Fruit fly (Drosophila melanogaster) whole organism, embryonic: ENCODE data around the gene CG34117.

Experiments
- Bdp1 ChIP-seq: fragments of 200-800 bp; sonication (Bioruptor generic); optimal IDR thresholded peaks from 3 replicates; lab custom pipeline; 2016; ENCODE audit warnings: missing biosample characterization, missing genetic modification characterization
- CG10209 ChIP-seq: fragments of 200-800 bp; sonication (Bioruptor generic); optimal IDR thresholded peaks from 3 replicates; lab custom pipeline; 2017; ENCODE audit warnings: missing biosample characterization, mild to moderate bottlenecking, missing genetic modification characterization, missing genetic modification reagents
- CG10431 ChIP-seq: fragments of 200-800 bp; sonication (Bioruptor generic); optimal IDR thresholded peaks from 3 replicates; lab custom pipeline; 2018; ENCODE audit warnings: missing biosample characterization, mild to moderate bottlenecking, missing genetic modification characterization
- CG11093 ChIP-seq: fragments of 200-800 bp; sonication (Bioruptor generic); IDR thresholded peaks from 3 replicates; pipeline ENCODE4 v1.3.6; 2022; ENCODE audit warnings: missing biosample characterization, missing genetic modification characterization
- CG11247 ChIP-seq: fragments of 200-800 bp; sonication (Bioruptor generic); IDR thresholded peaks from 2 replicates; pipeline ENCODE4 v1.3.6; 2022; ENCODE audit warnings: missing biosample characterization, missing genetic modification characterization
- CG11504 ChIP-seq: fragments of 200-800 bp; sonication (Bioruptor generic); optimal IDR thresholded peaks from 3 replicates; lab custom pipeline; 2019; ENCODE audit warnings: missing biosample characterization, mild to moderate bottlenecking, missing genetic modification characterization, moderate library complexity
- CG13287 ChIP-seq: fragments of 200-800 bp; sonication (Bioruptor generic); IDR thresholded peaks from 2 replicates; pipeline ENCODE4 v1.3.6; 2022; ENCODE audit warnings: missing biosample characterization, missing genetic modification characterization; ENCODE audit not compliant: partially characterized antibody
- CG13424 ChIP-seq: fragments of 200-800 bp; sonication (Bioruptor generic); optimal IDR thresholded peaks from 2 replicates; lab custom pipeline; 2019; ENCODE audit warnings: missing biosample characterization, mild to moderate bottlenecking, missing genetic modification characterization, moderate library complexity
- CG15514 ChIP-seq: fragments of 200-800 bp; sonication (Bioruptor generic); optimal IDR thresholded peaks from 3 replicates; lab custom pipeline; 2017; ENCODE audit warnings: missing biosample characterization, missing genetic modification characterization, mild to moderate bottlenecking, moderate library complexity, missing genetic modification reagents
- CG1603 ChIP-seq: fragments of 200-800 bp; sonication (Bioruptor generic); optimal IDR thresholded peaks from 2 replicates; lab custom pipeline; 2019; ENCODE audit warnings: missing biosample characterization, mild to moderate bottlenecking, missing genetic modification characterization, moderate library complexity
- CG17912 ChIP-seq: fragments of 200-800 bp; sonication (Bioruptor generic); optimal IDR thresholded peaks from 2 replicates; lab custom pipeline; 2018; ENCODE audit warnings: missing biosample characterization, mild to moderate bottlenecking, missing genetic modification characterization
- CG1832 ChIP-seq: fragments of 200-800 bp; sonication (Bioruptor generic); optimal IDR thresholded peaks from 2 replicates; lab custom pipeline; 2017; ENCODE audit warnings: missing biosample characterization, mild to moderate bottlenecking, missing genetic modification characterization, inconsistent platforms
- CG2129 ChIP-seq: fragments of 200-800 bp; sonication (Bioruptor generic); IDR thresholded peaks from 2 replicates; pipeline ENCODE4 v1.3.6; 2022; ENCODE audit warnings: missing biosample characterization, missing genetic modification characterization; ENCODE audit not compliant: partially characterized antibody
- CG2875 ChIP-seq: fragments of 200-800 bp; sonication (Bioruptor generic); optimal IDR thresholded peaks from 2 replicates; lab custom pipeline; 2017; ENCODE audit warnings: missing biosample characterization, mild to moderate bottlenecking, missing genetic modification characterization, missing genetic modification reagents
- CG3163 ChIP-seq: fragments of 200-800 bp; sonication (Bioruptor generic); optimal IDR thresholded peaks from 3 replicates; lab custom pipeline; 2016; ENCODE audit warnings: missing biosample characterization, missing genetic modification characterization
- CG5245 ChIP-seq: fragments of 200-800 bp; sonication (Bioruptor generic); optimal IDR thresholded peaks from 3 replicates; lab custom pipeline; 2016; ENCODE audit warnings: missing biosample characterization, missing genetic modification characterization
- CG8388 ChIP-seq: fragments of 200-800 bp; sonication (Bioruptor generic); optimal IDR thresholded peaks from 2 replicates; lab custom pipeline; 2019; ENCODE audit warnings: missing biosample characterization, mild to moderate bottlenecking, missing genetic modification characterization, moderate library complexity
- Dref ChIP-seq: fragments of 200-800 bp; sonication (Bioruptor generic); IDR thresholded peaks from 2 replicates; pipeline ENCODE4 v1.3.6; 2022; ENCODE audit warnings: missing biosample characterization, missing genetic modification characterization
- Drgx ChIP-seq: fragments of 200-800 bp; sonication (Bioruptor generic); IDR thresholded peaks from 2 replicates; pipeline ENCODE4 v1.3.6; 2022; ENCODE audit warnings: missing biosample characterization, missing genetic modification characterization
- Hand ChIP-seq: fragments of 200-800 bp; sonication (Bioruptor generic); optimal IDR thresholded peaks from 2 replicates; lab custom pipeline; 2017; ENCODE audit warnings: mild to moderate bottlenecking, missing biosample characterization, missing genetic modification reagents, missing genetic modification characterization
- Jarid2 ChIP-seq: fragments of 200-800 bp; sonication (Bioruptor generic); optimal IDR thresholded peaks from 3 replicates; lab custom pipeline; 2017; ENCODE audit warnings: mild to moderate bottlenecking, missing biosample characterization, missing genetic modification reagents, missing genetic modification characterization
- Lpt ChIP-seq: fragments of >200 bp; optimal IDR thresholded peaks from 2 replicates; lab custom pipeline; 2018; ENCODE audit warnings: missing biosample characterization, missing genetic modification characterization
- Nf-YB ChIP-seq: fragments of 200-800 bp; sonication (Bioruptor generic); optimal IDR thresholded peaks from 3 replicates; lab custom pipeline; 2019; ENCODE audit warnings: missing biosample characterization, mild to moderate bottlenecking, missing genetic modification characterization, moderate library complexity
- Optix ChIP-seq: fragments of 200-800 bp; sonication (Bioruptor generic); IDR thresholded peaks from 3 replicates; pipeline ENCODE4 v1.3.6; 2022; ENCODE audit warnings: missing biosample characterization, missing genetic modification characterization
- PHDP ChIP-seq: fragments of 200-800 bp; sonication (Bioruptor generic); optimal IDR thresholded peaks from 3 replicates; lab custom pipeline; 2018; ENCODE audit warnings: missing biosample characterization, mild to moderate bottlenecking, missing genetic modification characterization, moderate library complexity
- Six4 ChIP-seq: fragments of 200-800 bp; sonication (Bioruptor generic); optimal IDR thresholded peaks from 2 replicates; lab custom pipeline; 2016; ENCODE audit warnings: missing biosample characterization, missing genetic modification characterization
- ara ChIP-seq: fragments of 200-800 bp; sonication (Bioruptor generic); IDR thresholded peaks from 2 replicates; pipeline ENCODE4 v1.3.6; 2022; ENCODE audit warnings: missing biosample characterization, missing genetic modification characterization
- bcd ChIP-seq: fragments of 200-800 bp; sonication (Bioruptor generic); optimal IDR thresholded peaks from 2 replicates; lab custom pipeline; 2017; ENCODE audit warnings: missing biosample characterization, mild to moderate bottlenecking, missing genetic modification characterization
- br ChIP-seq: fragments of >200 bp; optimal IDR thresholded peaks from 2 replicates; lab custom pipeline; 2017
- btn ChIP-seq: fragments of 200-800 bp; sonication (Bioruptor generic); optimal IDR thresholded peaks from 2 replicates; lab custom pipeline; 2016; ENCODE audit warnings: missing biosample characterization, missing genetic modification characterization
- dmrt11E ChIP-seq: fragments of 200-800 bp; sonication (Bioruptor generic); optimal IDR thresholded peaks from 3 replicates; lab custom pipeline; 2018; ENCODE audit warnings: missing biosample characterization, mild to moderate bottlenecking, missing genetic modification characterization, moderate library complexity
- ewg ChIP-seq: fragments of 200-800 bp; sonication (Bioruptor generic); optimal IDR thresholded peaks from 3 replicates; lab custom pipeline; 2017; ENCODE audit warnings: mild to moderate bottlenecking, missing biosample characterization, missing genetic modification reagents, missing genetic modification characterization
- fu2 ChIP-seq: fragments of 200-800 bp; sonication (Bioruptor generic); optimal IDR thresholded peaks from 2 replicates; lab custom pipeline; 2016; ENCODE audit warnings: missing biosample characterization, missing genetic modification characterization
- gt ChIP-seq: fragments of 200-800 bp; sonication (Bioruptor generic); IDR thresholded peaks from 2 replicates; pipeline ENCODE4 v1.3.6; 2022; ENCODE audit warnings: missing biosample characterization, missing genetic modification characterization
- hb ChIP-seq: fragments of 200-800 bp; sonication (Bioruptor generic); IDR thresholded peaks from 3 replicates; pipeline ENCODE4 v1.3.6; 2022; ENCODE audit warnings: missing biosample characterization, missing genetic modification characterization; ENCODE audit not compliant: partially characterized antibody
- jigr1 ChIP-seq: fragments of 200-800 bp; sonication (Bioruptor generic); IDR thresholded peaks from 3 replicates; pipeline ENCODE4 v1.3.6; 2022; ENCODE audit warnings: missing biosample characterization, missing genetic modification characterization
- lbe ChIP-seq: fragments of 200-800 bp; sonication (Bioruptor generic); optimal IDR thresholded peaks from 2 replicates; lab custom pipeline; 2016; ENCODE audit warnings: missing biosample characterization, mild to moderate bottlenecking, missing genetic modification characterization
- mam ChIP-seq: fragments of 200-800 bp; sonication (Bioruptor generic); optimal IDR thresholded peaks from 3 replicates; lab custom pipeline; 2016; ENCODE audit warnings: missing biosample characterization, missing genetic modification characterization
- pum ChIP-seq: fragments of 200-800 bp; sonication (Bioruptor generic); optimal IDR thresholded peaks from 2 replicates; lab custom pipeline; 2016; ENCODE audit warnings: missing biosample characterization, missing genetic modification characterization
- ro ChIP-seq: fragments of 200-800 bp; sonication (Bioruptor generic); IDR thresholded peaks from 2 replicates; pipeline ENCODE4 v1.3.6; 2022; ENCODE audit warnings: missing biosample characterization, missing genetic modification characterization
- shn ChIP-seq: fragments of 200-800 bp; sonication (Bioruptor generic); optimal IDR thresholded peaks from 3 replicates; lab custom pipeline; 2016; ENCODE audit warnings: missing biosample characterization, missing genetic modification characterization
- slou ChIP-seq: fragments of 200-800 bp; sonication (Bioruptor generic); optimal IDR thresholded peaks from 3 replicates; lab custom pipeline; 2016; ENCODE audit warnings: missing biosample characterization, missing genetic modification characterization
- ssp ChIP-seq: fragments of 200-800 bp; sonication (Bioruptor generic); IDR thresholded peaks from 2 replicates; pipeline ENCODE4 v1.3.6; 2022; ENCODE audit warnings: missing biosample characterization, missing genetic modification characterization
- stc ChIP-seq: fragments of 200-800 bp; sonication (Bioruptor generic); IDR thresholded peaks from 2 replicates; pipeline ENCODE4 v1.3.6; 2022; ENCODE audit warnings: missing biosample characterization, missing genetic modification characterization
- tll ChIP-seq, 2 experiments: fragments of 200-800 bp in 1 of 2; fragments of >200 bp in 1 of 2; sonication (Bioruptor generic) in 1 of 2; optimal IDR thresholded peaks; 2 replicates each; lab custom pipeline; 2017 to 2019; ENCODE audit warnings: missing biosample characterization in 2 of 2, missing genetic modification characterization in 2 of 2, mild to moderate bottlenecking in 1 of 2, moderate library complexity in 1 of 2
- toy ChIP-seq: fragments of 200-800 bp; sonication (Bioruptor generic); IDR thresholded peaks from 2 replicates; pipeline ENCODE4 v1.3.6; 2022; ENCODE audit warnings: missing biosample characterization, missing genetic modification characterization
- z ChIP-seq: fragments of 200-800 bp; sonication (Bioruptor generic); IDR thresholded peaks from 3 replicates; pipeline ENCODE4 v1.3.6; 2022; ENCODE audit warnings: missing biosample characterization, missing genetic modification characterization
- zfh1 ChIP-seq: fragments of 200-800 bp; sonication (Bioruptor generic); IDR thresholded peaks from 3 replicates; pipeline ENCODE4 v1.3.6; 2022; ENCODE audit warnings: missing biosample characterization, missing genetic modification characterization

The CG34117 gene

dm6 chr3R:9434543-9435407 is 34.9 kb upstream of the CG34117 start (continued):
- TF ChIP-seq CG11247 (peak; percentile 68), stc (GFP tag; lab: Robert Waterston, UW) (peak; percentile 80), Bdp1 (peak; percentile 34), CG15514 (GFP tag; lab: Kevin White, UChicago) (peak; percentile 80), zfh1 (GFP tag; lab: Robert Waterston, UW) (peak; percentile 84), z (no peak), CG2875 (GFP tag; lab: Kevin White, UChicago) (peak; percentile 56), dmrt11E (tag; lab: Kevin White, UChicago) (peak; percentile 59), CG2129 (GFP tag; lab: Robert Waterston, UW) (no peak), CG17912 (peak; percentile 9), PHDP (peak; percentile 92), shn (GFP tag; lab: Kevin White, UChicago) (peak; percentile 55), bcd (GFP tag; lab: Kevin White, UChicago) (peak; percentile 71), CG13287 (no peak), Six4 (GFP tag; lab: Kevin White, UChicago) (peak; percentile 77), jigr1 (peak; percentile 53; the same call in 1 of the 3 replicates), CG11504 (tag; lab: Kevin White, UChicago) (peak; percentile 91), ewg (GFP tag; lab: Kevin White, UChicago) (peak; percentile 75), pum (GFP tag; lab: Kevin White, UChicago) (peak; percentile 76), tll (GFP tag; optimal IDR thresholded peaks at IDR 0.05; lab: Kevin White, UChicago) (no peak), Nf-YB (peak; percentile 64), Drgx (peak; percentile 89), Jarid2 (GFP tag; lab: Kevin White, UChicago) (peak; percentile 36), slou (GFP tag; lab: Kevin White, UChicago) (peak; percentile 52), btn (peak; percentile 45), gt (GFP tag; lab: Robert Waterston, UW) (0 out of 2 replicates have a peak, but pooled peaks have one; percentile 7), CG1832 (GFP tag; lab: Kevin White, UChicago) (no peak), Hand (GFP tag; lab: Kevin White, UChicago) (peak; percentile 69), CG3163 (GFP tag; lab: Kevin White, UChicago) (peak; percentile 44), ssp (GFP tag; lab: Robert Waterston, UW) (peak; percentile 75), Optix (GFP tag; lab: Robert Waterston, UW) (peak; percentile 58; the same call in 2 of the 3 replicates), toy (GFP tag; lab: Robert Waterston, UW) (0 out of 2 replicates have a peak, but pooled peaks have one; percentile 62), ara (GFP tag; lab: Robert Waterston, UW) (peak; percentile 68), CG10209 (GFP tag; lab: Kevin White, UChicago) (peak; percentile 84), ro (GFP tag; lab: Robert Waterston, UW) (0 out of 2 replicates have a peak, but pooled peaks have one; percentile 26), hb (GFP tag; lab: Robert Waterston, UW) (no peak), CG13424 (peak; percentile 87), CG8388 (GFP tag; lab: Kevin White, UChicago) (peak; percentile 86), CG10431 (GFP tag; lab: Kevin White, UChicago) (peak; percentile 8), br (no peak), Dref (no peak), Lpt (GFP tag; lab: Kevin White, UChicago) (no peak), CG5245 (peak; percentile 71), fu2 (GFP tag; lab: Kevin White, UChicago) (peak; percentile 74), lbe (GFP tag; lab: Kevin White, UChicago) (no peak), mam (GFP tag; lab: Kevin White, UChicago) (peak; percentile 83), CG11093 (GFP tag; lab: Robert Waterston, UW) (peak; percentile 74; the same call in 2 of the 3 replicates), CG1603 (tag; lab: Kevin White, UChicago) (no peak)
